Worm (Caenorhabditis elegans) whole organism, L4 larva: ENCODE results near the gene sap-49.

Source experiments
- F26F4.8 ChIP-seq: fragments of 200-800 bp; sonication (Bioruptor generic); conservative IDR thresholded peaks from 2 replicates; pipeline ENCODE4 v1.3.6; 2022; ENCODE audit warnings: missing genetic modification characterization, missing compliant biosample characterization
- F49E8.2 ChIP-seq: sonication (generic microtip); optimal IDR thresholded peaks from 2 replicates; lab custom pipeline; 2016; ENCODE audit warnings: missing compliant biosample characterization, mild to moderate bottlenecking, missing genetic modification characterization, borderline replicate concordance
- T20F7.1 ChIP-seq: fragments of 200-800 bp; sonication (Bioruptor generic); optimal IDR thresholded peaks from 2 replicates; lab custom pipeline; 2018; ENCODE audit warnings: mild to moderate bottlenecking, missing genetic modification characterization, missing compliant biosample characterization
- Y48G9A.11 ChIP-seq: fragments of 200-800 bp; sonication (Bioruptor generic); IDR thresholded peaks from 2 replicates; pipeline ENCODE4 v1.3.6; 2022; ENCODE audit warnings: missing genetic modification reagents, missing genetic modification characterization, missing compliant biosample characterization
- Y5F2A.4 ChIP-seq: fragments of 200-800 bp; sonication (Bioruptor generic); optimal IDR thresholded peaks from 2 replicates; lab custom pipeline; 2018; ENCODE audit warnings: mild to moderate bottlenecking, missing genetic modification characterization, missing compliant biosample characterization
- Y75B8A.6 ChIP-seq: fragments of 200-800 bp; sonication (Bioruptor generic); IDR thresholded peaks from 2 replicates; pipeline ENCODE4 v1.3.6; 2022; ENCODE audit warnings: missing genetic modification reagents, missing genetic modification characterization, missing compliant biosample characterization
- ZK546.5 ChIP-seq, 2 experiments: sonication (generic microtip); optimal IDR thresholded peaks; 2 replicates each; lab custom pipeline; 2017; ENCODE audit warnings: missing biosample characterization in 2 of 2, missing genetic modification characterization in 2 of 2
- aha-1 ChIP-seq: fragments of 150-350 bp; peaks from one replicate; lab custom pipeline; 2014; ENCODE audit warnings: missing biosample characterization, missing genetic modification characterization
- daf-16 ChIP-seq, 3 experiments: sonication (generic microtip); optimal IDR thresholded peaks; 2 replicates each; lab custom pipeline; 2016 to 2017; ENCODE audit warnings: missing genetic modification characterization in 3 of 3, missing genetic modification reagents in 3 of 3, mild to moderate bottlenecking in 2 of 3, missing compliant biosample characterization in 2 of 3, missing biosample characterization in 1 of 3, moderate library complexity in 1 of 3
- dmd-6 ChIP-seq: fragments of 200-800 bp; sonication (Bioruptor generic); IDR thresholded peaks from 2 replicates; pipeline ENCODE4 v1.3.6; 2022; ENCODE audit warnings: missing genetic modification reagents, missing genetic modification characterization, missing compliant biosample characterization
- dmd-8 ChIP-seq: fragments of 200-800 bp; sonication (Bioruptor generic); IDR thresholded peaks from 2 replicates; pipeline ENCODE4 v1.3.6; 2022; ENCODE audit warnings: missing genetic modification characterization, missing compliant biosample characterization
- dmd-9 ChIP-seq: fragments of 200-800 bp; sonication (Bioruptor generic); IDR thresholded peaks from 2 replicates; pipeline ENCODE4 v1.3.6; 2022; ENCODE audit warnings: missing genetic modification reagents, missing genetic modification characterization, missing compliant biosample characterization
- dpl-1 ChIP-seq: fragments of 150-350 bp; optimal IDR thresholded peaks from 2 replicates; lab custom pipeline; 2014; ENCODE audit warnings: missing biosample characterization, missing genetic modification reagents, missing genetic modification characterization
- dve-1 ChIP-seq: sonication (generic microtip); optimal IDR thresholded peaks from 2 replicates; lab custom pipeline; 2017; ENCODE audit warnings: antibody characterized with exemption, mild to moderate bottlenecking, missing genetic modification characterization, missing compliant biosample characterization; ENCODE audit not compliant: insufficient read depth
- egl-43 ChIP-seq: fragments of 200-800 bp; sonication (Bioruptor generic); IDR thresholded peaks from 2 replicates; pipeline ENCODE4 v1.3.6; 2022; ENCODE audit warnings: missing genetic modification reagents, missing genetic modification characterization, missing compliant biosample characterization
- hlh-11 ChIP-seq: fragments of 200-800 bp; sonication (Bioruptor generic); optimal IDR thresholded peaks from 2 replicates; lab custom pipeline; 2018; ENCODE audit warnings: mild to moderate bottlenecking, missing genetic modification characterization, missing compliant biosample characterization
- hlh-30 ChIP-seq: sonication (generic microtip); optimal IDR thresholded peaks from 2 replicates; lab custom pipeline; 2017; ENCODE audit warnings: antibody characterized with exemption, mild to moderate bottlenecking, missing genetic modification characterization, missing compliant biosample characterization; ENCODE audit not compliant: insufficient read depth
- hmg-1.1 ChIP-seq: fragments of 200-800 bp; sonication (Bioruptor generic); IDR thresholded peaks from 2 replicates; pipeline ENCODE4 v1.3.6; 2022; ENCODE audit warnings: missing genetic modification reagents, missing genetic modification characterization, missing compliant biosample characterization
- lin-1 ChIP-seq: fragments of 200-800 bp; sonication (Bioruptor generic); IDR thresholded peaks from 2 replicates; pipeline ENCODE4 v1.3.6; 2022; ENCODE audit warnings: missing genetic modification reagents, missing genetic modification characterization, missing compliant biosample characterization
- lin-13 ChIP-seq: fragments of 150-350 bp; optimal IDR thresholded peaks from 2 replicates; lab custom pipeline; 2014; ENCODE audit warnings: missing biosample characterization, missing genetic modification reagents, missing genetic modification characterization
- lin-29 ChIP-seq: fragments of 200-800 bp; sonication (Bioruptor generic); IDR thresholded peaks from 2 replicates; pipeline ENCODE4 v1.3.6; 2022; ENCODE audit warnings: missing genetic modification reagents, missing genetic modification characterization, missing compliant biosample characterization
- lin-39 ChIP-seq: fragments of 150-350 bp; optimal IDR thresholded peaks from 2 replicates; lab custom pipeline; 2014; ENCODE audit warnings: missing biosample characterization, missing genetic modification reagents, missing genetic modification characterization
- lir-3 ChIP-seq: sonication (generic microtip); optimal IDR thresholded peaks from 2 replicates; lab custom pipeline; 2016; ENCODE audit warnings: mild to moderate bottlenecking, missing genetic modification characterization, missing compliant biosample characterization
- lsy-2 ChIP-seq, 2 experiments: fragments of 150-350 bp in 1 of 2; sonication (generic microtip) in 1 of 2; optimal IDR thresholded peaks; 2 replicates each; lab custom pipeline; 2014 to 2017; ENCODE audit warnings: missing biosample characterization in 2 of 2, missing genetic modification characterization in 2 of 2
- mdl-1 ChIP-seq, 2 experiments: fragments of 150-350 bp in 1 of 2; sonication (generic microtip) in 1 of 2; optimal IDR thresholded peaks; 2 replicates each; lab custom pipeline; 2014 to 2017; ENCODE audit warnings: missing biosample characterization in 2 of 2, missing genetic modification characterization in 2 of 2
- mes-2 ChIP-seq: sonication (generic microtip); optimal IDR thresholded peaks from 2 replicates; lab custom pipeline; 2016; ENCODE audit warnings: missing genotype, mild to moderate bottlenecking, missing genetic modification characterization, missing compliant biosample characterization; ENCODE audit not compliant: poor library complexity, severe bottlenecking
- mxl-3 ChIP-seq: fragments of 200-800 bp; sonication (Bioruptor generic); optimal IDR thresholded peaks from 2 replicates; lab custom pipeline; 2018; ENCODE audit warnings: mild to moderate bottlenecking, missing genetic modification characterization, missing compliant biosample characterization
- nhr-10 ChIP-seq: fragments of 150-350 bp; optimal IDR thresholded peaks from 2 replicates; lab custom pipeline; 2014; ENCODE audit warnings: missing biosample characterization, missing genetic modification characterization
- nhr-111 ChIP-seq: fragments of 200-800 bp; sonication (Bioruptor generic); optimal IDR thresholded peaks from 2 replicates; lab custom pipeline; 2018; ENCODE audit warnings: mild to moderate bottlenecking, missing genetic modification characterization, missing compliant biosample characterization
- nhr-237 ChIP-seq: sonication (generic microtip); optimal IDR thresholded peaks from 2 replicates; lab custom pipeline; 2017; ENCODE audit warnings: missing biosample characterization, missing genetic modification characterization
- nhr-25 ChIP-seq: sonication (generic microtip); optimal IDR thresholded peaks from 2 replicates; lab custom pipeline; 2017; ENCODE audit warnings: missing genetic modification characterization, mild to moderate bottlenecking, missing compliant biosample characterization, antibody characterized with exemption, moderate library complexity, borderline replicate concordance; ENCODE audit not compliant: insufficient read depth
- nhr-28 ChIP-seq: fragments of 150-350 bp; optimal IDR thresholded peaks from 2 replicates; lab custom pipeline; 2014; ENCODE audit warnings: missing biosample characterization, missing genetic modification characterization
- nhr-48 ChIP-seq: sonication (generic microtip); optimal IDR thresholded peaks from 2 replicates; lab custom pipeline; 2016; ENCODE audit warnings: mild to moderate bottlenecking, missing genetic modification characterization, missing compliant biosample characterization
- nhr-6 ChIP-seq: fragments of 150-350 bp; optimal IDR thresholded peaks from 2 replicates; lab custom pipeline; 2014; ENCODE audit warnings: missing biosample characterization, missing genetic modification characterization
- nhr-77 ChIP-seq: fragments of 150-350 bp; optimal IDR thresholded peaks from 2 replicates; lab custom pipeline; 2014; ENCODE audit warnings: missing biosample characterization, missing genetic modification characterization
- php-3 ChIP-seq: fragments of 200-800 bp; sonication (Bioruptor generic); IDR thresholded peaks from 2 replicates; pipeline ENCODE4 v1.3.6; 2022; ENCODE audit warnings: missing genetic modification reagents, missing genetic modification characterization, missing compliant biosample characterization
- pqm-1 ChIP-seq: sonication (generic microtip); optimal IDR thresholded peaks from 2 replicates; lab custom pipeline; 2017; ENCODE audit warnings: missing biosample characterization, missing genetic modification characterization
- saeg-2 ChIP-seq: fragments of 200-800 bp; sonication (Bioruptor generic); IDR thresholded peaks from 2 replicates; pipeline ENCODE4 v1.3.6; 2022; ENCODE audit warnings: missing genetic modification reagents, missing genetic modification characterization, missing compliant biosample characterization
- sdz-12 ChIP-seq: fragments of 200-800 bp; sonication (Bioruptor generic); optimal IDR thresholded peaks from 2 replicates; lab custom pipeline; 2018; ENCODE audit warnings: mild to moderate bottlenecking, missing genetic modification characterization, missing compliant biosample characterization
- skn-1 ChIP-seq: fragments of 150-350 bp; optimal IDR thresholded peaks from 2 replicates; lab custom pipeline; 2014; ENCODE audit warnings: missing biosample characterization, missing genetic modification characterization
- spr-1 ChIP-seq: sonication (generic microtip); optimal IDR thresholded peaks from 2 replicates; lab custom pipeline; 2016; ENCODE audit warnings: mild to moderate bottlenecking, missing genetic modification characterization, missing compliant biosample characterization
- tag-97 ChIP-seq: fragments of 200-800 bp; sonication (Bioruptor generic); IDR thresholded peaks from 2 replicates; pipeline ENCODE4 v1.3.6; 2022; ENCODE audit warnings: missing genetic modification characterization, missing compliant biosample characterization
- unc-130 ChIP-seq: sonication (generic microtip); optimal IDR thresholded peaks from 2 replicates; lab custom pipeline; 2016; ENCODE audit warnings: missing genetic modification reagents, missing genetic modification characterization, missing compliant biosample characterization
- zag-1 ChIP-seq: fragments of 150-350 bp; optimal IDR thresholded peaks from 2 replicates; lab custom pipeline; 2014; ENCODE audit warnings: missing biosample characterization, missing genetic modification characterization
- ztf-11 ChIP-seq: fragments of 150-350 bp; optimal IDR thresholded peaks from 2 replicates; lab custom pipeline; 2014; ENCODE audit warnings: missing biosample characterization, missing genetic modification characterization
- ztf-7 ChIP-seq: fragments of 150-350 bp; optimal IDR thresholded peaks from 2 replicates; lab custom pipeline; 2014; ENCODE audit warnings: missing biosample characterization, missing genetic modification characterization

sap-49 gene

ce11 chrII:8004752-8005151, 30.8 kb downstream of the sap-49 start:
- TF ChIP-seq F49E8.2 (no peak), egl-43 (GFP tag; lab: Robert Waterston, UW) (no peak), Y48G9A.11 (GFP tag; lab: Robert Waterston, UW) (no peak), hlh-30 (tag; lab: Kevin White, UChicago) (peak; percentile 19), T20F7.1 (no peak), nhr-237 (no peak), ztf-7 (tag; lab: Kevin White, UChicago) (no peak), mes-2 (tag; lab: Kevin White, UChicago) (no peak), pqm-1 (tag; lab: Kevin White, UChicago) (peak; percentile 32), nhr-28 (peak; percentile 50), dmd-6 (GFP tag; lab: Robert Waterston, UW) (peak; percentile 35; the same call in 1 of the 2 replicates)
- TF ChIP-seq, all 104 proteins: peak for 4

ce11 chrII:8004157-8004556, 31.4 kb downstream of the sap-49 start, which contains the start of gene pgp-11:
Gene pgp-11, minus strand, starts transcription at chrII:8004257.
- TF ChIP-seq aha-1 (tag; lab: Kevin White, UChicago) = peak; percentile 23
- TF ChIP-seq lsy-2 (tag; optimal IDR thresholded peaks at IDR 0.05; lab: Kevin White, UChicago) = no peak
- no peak for TF ChIP-seq spr-1 (tag; lab: Kevin White, UChicago)

DNA sequence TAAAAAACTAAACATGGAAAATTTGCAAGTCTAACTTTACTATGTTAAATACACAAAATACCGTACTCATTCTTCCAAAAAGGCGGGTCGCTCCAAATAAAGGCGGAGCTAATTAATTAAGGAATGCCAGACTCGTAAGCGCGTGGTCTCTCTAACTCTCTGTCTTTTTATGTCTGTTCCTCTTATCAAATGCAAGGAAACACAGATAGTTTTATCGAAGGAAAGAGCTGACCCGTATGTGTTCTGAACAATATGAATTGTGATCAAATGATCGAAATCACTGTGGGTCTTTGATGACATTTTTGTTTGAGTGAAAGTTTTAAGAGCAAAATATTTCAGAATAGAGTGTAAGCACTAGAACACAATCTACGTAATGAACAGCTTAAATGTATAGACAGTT, 34.1 kb downstream of the sap-49 start:
- TF ChIP-seq lsy-2 (tag; optimal IDR thresholded peaks at IDR 0.05; lab: Kevin White, UChicago) (no peak), lin-13 (GFP tag; lab: Kevin White, UChicago) (no peak), nhr-77 (tag; lab: Kevin White, UChicago) (no peak), zag-1 (tag; lab: Kevin White, UChicago) (no peak), dmd-6 (GFP tag; lab: Robert Waterston, UW) (peak; percentile 88), nhr-111 (GFP tag; lab: Kevin White, UChicago) (no peak), ZK546.5 (tag; optimal IDR thresholded peaks at IDR 0.05; lab: Kevin White, UChicago) (no peak), lin-1 (GFP tag; lab: Robert Waterston, UW) (no peak), tag-97 (GFP tag; lab: Robert Waterston, UW) (no peak), Y5F2A.4 (GFP tag; lab: Kevin White, UChicago) (no peak), dpl-1 (GFP tag; lab: Kevin White, UChicago) (no peak), daf-16 (GFP tag; optimal IDR thresholded peaks at IDR 0.05; lab: Kevin White, UChicago) (no peak), daf-16 (tag; optimal IDR thresholded peaks at IDR 0.05; lab: Kevin White, UChicago) (peak; percentile 43), dmd-8 (GFP tag; lab: Robert Waterston, UW) (no peak), mdl-1 (tag; optimal IDR thresholded peaks at IDR 0.05; lab: Kevin White, UChicago) (peak in 1 of 2 experiments; percentile 33), hlh-30 (tag; lab: Kevin White, UChicago) (peak; percentile 66), lin-39 (tag; lab: Kevin White, UChicago) (no peak), ztf-11 (tag; lab: Kevin White, UChicago) (no peak), saeg-2 (GFP tag; lab: Robert Waterston, UW) (no peak), sdz-12 (GFP tag; lab: Kevin White, UChicago) (no peak), dmd-9 (GFP tag; lab: Robert Waterston, UW) (no peak), nhr-28 (peak; percentile 48), nhr-10 (tag; lab: Kevin White, UChicago) (no peak), hmg-1.1 (GFP tag; lab: Robert Waterston, UW) (no peak), unc-130 (GFP tag; lab: Kevin White, UChicago) (no peak), pqm-1 (tag; lab: Kevin White, UChicago) (peak; percentile 68), dve-1 (tag; lab: Kevin White, UChicago) (peak; percentile 74), nhr-237 (no peak), lin-29 (GFP tag; lab: Robert Waterston, UW) (no peak), skn-1 (tag; lab: Kevin White, UChicago) (no peak), mxl-3 (GFP tag; lab: Kevin White, UChicago) (no peak), nhr-48 (peak; percentile 49), Y75B8A.6 (GFP tag; lab: Robert Waterston, UW) (no peak), hlh-11 (tag; lab: Kevin White, UChicago) (peak; percentile 81), lir-3 (tag; lab: Kevin White, UChicago) (no peak), nhr-6 (no peak), F26F4.8 (GFP tag; lab: Robert Waterston, UW) (no peak), php-3 (GFP tag; lab: Robert Waterston, UW) (0 out of 2 replicates have a peak, but pooled peaks have one; percentile 6), nhr-25 (tag; lab: Kevin White, UChicago) (no peak)
